Worm (Caenorhabditis elegans) whole organism, L4 larva: ENCODE results near the gene hot-4.

Source experiments
- F37D6.2 ChIP-seq: sonication (generic microtip); optimal IDR thresholded peaks from 2 replicates; lab custom pipeline; 2016; ENCODE audit warnings: mild to moderate bottlenecking, missing genetic modification characterization, missing compliant biosample characterization
- F44E2.7 ChIP-seq: fragments of 200-800 bp; sonication (Bioruptor generic); IDR thresholded peaks from 2 replicates; pipeline ENCODE4 v2.1.2; 2022; ENCODE audit warnings: missing genetic modification characterization, missing compliant biosample characterization
- F49E8.2 ChIP-seq: sonication (generic microtip); optimal IDR thresholded peaks from 2 replicates; lab custom pipeline; 2016; ENCODE audit warnings: missing compliant biosample characterization, mild to moderate bottlenecking, missing genetic modification characterization, borderline replicate concordance
- T20F7.1 ChIP-seq: fragments of 200-800 bp; sonication (Bioruptor generic); optimal IDR thresholded peaks from 2 replicates; lab custom pipeline; 2018; ENCODE audit warnings: mild to moderate bottlenecking, missing genetic modification characterization, missing compliant biosample characterization
- T26A8.4 ChIP-seq: fragments of 200-800 bp; sonication (Bioruptor generic); IDR thresholded peaks from 2 replicates; pipeline ENCODE4 v1.3.6; 2022; ENCODE audit warnings: missing genetic modification characterization, missing compliant biosample characterization
- ZK337.2 ChIP-seq: fragments of 200-800 bp; sonication (Bioruptor generic); IDR thresholded peaks from 2 replicates; pipeline ENCODE4 v1.3.6; 2022; ENCODE audit warnings: missing genetic modification reagents, missing genetic modification characterization, missing compliant biosample characterization
- aha-1 ChIP-seq: fragments of 150-350 bp; peaks from one replicate; lab custom pipeline; 2014; ENCODE audit warnings: missing biosample characterization, missing genetic modification characterization
- ama-1 ChIP-seq: fragments of 150-350 bp; optimal IDR thresholded peaks from 2 replicates; lab custom pipeline; 2014; ENCODE audit warnings: inconsistent platforms, mixed read lengths
- ceh-20 ChIP-seq: fragments of 200-800 bp; sonication (Bioruptor generic); IDR thresholded peaks from 2 replicates; pipeline ENCODE4 v1.3.6; 2022; ENCODE audit warnings: missing genetic modification reagents, missing genetic modification characterization, missing compliant biosample characterization
- ceh-62 ChIP-seq: sonication (generic microtip); optimal IDR thresholded peaks from 2 replicates; lab custom pipeline; 2017; ENCODE audit warnings: missing biosample characterization, missing genetic modification characterization
- ces-1 ChIP-seq: fragments of 150-350 bp; sonication (generic microtip); optimal IDR thresholded peaks from 4 replicates; lab custom pipeline; 2014; ENCODE audit warnings: missing biosample characterization, missing genetic modification reagents, missing genetic modification characterization
- cey-2 ChIP-seq: sonication (generic microtip); optimal IDR thresholded peaks from 3 replicates; lab custom pipeline; 2017; ENCODE audit warnings: missing genetic modification characterization, mild to moderate bottlenecking, missing compliant biosample characterization, antibody characterized with exemption, borderline replicate concordance; ENCODE audit not compliant: insufficient read depth
- ctbp-1 ChIP-seq: fragments of 200-800 bp; sonication (Bioruptor generic); IDR thresholded peaks from 2 replicates; pipeline ENCODE4 v1.3.6; 2022; ENCODE audit warnings: missing genetic modification reagents, missing genetic modification characterization, missing compliant biosample characterization
- daf-12 ChIP-seq: fragments of 150-350 bp; optimal IDR thresholded peaks from 2 replicates; lab custom pipeline; 2014; ENCODE audit warnings: missing biosample characterization, missing genetic modification reagents, missing genetic modification characterization
- daf-16 ChIP-seq, 3 experiments: sonication (generic microtip); optimal IDR thresholded peaks; 2 replicates each; lab custom pipeline; 2016 to 2017; ENCODE audit warnings: missing genetic modification characterization in 3 of 3, missing genetic modification reagents in 3 of 3, mild to moderate bottlenecking in 2 of 3, missing compliant biosample characterization in 2 of 3, missing biosample characterization in 1 of 3, moderate library complexity in 1 of 3
- daf-8 ChIP-seq: fragments of 200-800 bp; sonication (Bioruptor generic); IDR thresholded peaks from 2 replicates; pipeline ENCODE4 v1.3.6; 2022; ENCODE audit warnings: missing genetic modification characterization, missing compliant biosample characterization
- dmd-6 ChIP-seq: fragments of 200-800 bp; sonication (Bioruptor generic); IDR thresholded peaks from 2 replicates; pipeline ENCODE4 v1.3.6; 2022; ENCODE audit warnings: missing genetic modification reagents, missing genetic modification characterization, missing compliant biosample characterization
- dmd-8 ChIP-seq: fragments of 200-800 bp; sonication (Bioruptor generic); IDR thresholded peaks from 2 replicates; pipeline ENCODE4 v1.3.6; 2022; ENCODE audit warnings: missing genetic modification characterization, missing compliant biosample characterization
- dmd-9 ChIP-seq: fragments of 200-800 bp; sonication (Bioruptor generic); IDR thresholded peaks from 2 replicates; pipeline ENCODE4 v1.3.6; 2022; ENCODE audit warnings: missing genetic modification reagents, missing genetic modification characterization, missing compliant biosample characterization
- dpl-1 ChIP-seq: fragments of 150-350 bp; optimal IDR thresholded peaks from 2 replicates; lab custom pipeline; 2014; ENCODE audit warnings: missing biosample characterization, missing genetic modification reagents, missing genetic modification characterization
- duxl-1 ChIP-seq: sonication (generic microtip); optimal IDR thresholded peaks from 2 replicates; lab custom pipeline; 2016; ENCODE audit warnings: mild to moderate bottlenecking, missing genetic modification characterization, moderate library complexity, missing compliant biosample characterization; ENCODE audit not compliant: poor library complexity
- dve-1 ChIP-seq: sonication (generic microtip); optimal IDR thresholded peaks from 2 replicates; lab custom pipeline; 2017; ENCODE audit warnings: antibody characterized with exemption, mild to moderate bottlenecking, missing genetic modification characterization, missing compliant biosample characterization; ENCODE audit not compliant: insufficient read depth
- hif-1 ChIP-seq, 2 experiments: sonication (generic microtip); optimal IDR thresholded peaks; 2 replicates each; lab custom pipeline; 2016 to 2017; ENCODE audit warnings: missing compliant biosample characterization in 2 of 2, missing genetic modification characterization in 2 of 2, missing genetic modification reagents in 2 of 2, missing genotype in 2 of 2, mild to moderate bottlenecking in 1 of 2
- hlh-11 ChIP-seq: fragments of 200-800 bp; sonication (Bioruptor generic); optimal IDR thresholded peaks from 2 replicates; lab custom pipeline; 2018; ENCODE audit warnings: mild to moderate bottlenecking, missing genetic modification characterization, missing compliant biosample characterization
- hlh-30 ChIP-seq: sonication (generic microtip); optimal IDR thresholded peaks from 2 replicates; lab custom pipeline; 2017; ENCODE audit warnings: antibody characterized with exemption, mild to moderate bottlenecking, missing genetic modification characterization, missing compliant biosample characterization; ENCODE audit not compliant: insufficient read depth
- hmg-1.1 ChIP-seq: fragments of 200-800 bp; sonication (Bioruptor generic); IDR thresholded peaks from 2 replicates; pipeline ENCODE4 v1.3.6; 2022; ENCODE audit warnings: missing genetic modification reagents, missing genetic modification characterization, missing compliant biosample characterization
- jun-1 ChIP-seq: fragments of 150-350 bp; optimal IDR thresholded peaks from 2 replicates; lab custom pipeline; 2014; ENCODE audit warnings: missing biosample characterization, missing genetic modification reagents, missing genetic modification characterization
- lin-13 ChIP-seq: fragments of 150-350 bp; optimal IDR thresholded peaks from 2 replicates; lab custom pipeline; 2014; ENCODE audit warnings: missing biosample characterization, missing genetic modification reagents, missing genetic modification characterization
- lin-15B ChIP-seq: fragments of 150-350 bp; sonication (generic microtip); optimal IDR thresholded peaks from 3 replicates; lab custom pipeline; 2014; ENCODE audit warnings: missing biosample characterization, missing genetic modification characterization
- lsy-2 ChIP-seq, 2 experiments: fragments of 150-350 bp in 1 of 2; sonication (generic microtip) in 1 of 2; optimal IDR thresholded peaks; 2 replicates each; lab custom pipeline; 2014 to 2017; ENCODE audit warnings: missing biosample characterization in 2 of 2, missing genetic modification characterization in 2 of 2
- mep-1 ChIP-seq: fragments of 150-350 bp; sonication (generic microtip); optimal IDR thresholded peaks from 3 replicates; lab custom pipeline; 2014; ENCODE audit warnings: missing biosample characterization, missing genetic modification characterization
- mes-2 ChIP-seq: sonication (generic microtip); optimal IDR thresholded peaks from 2 replicates; lab custom pipeline; 2016; ENCODE audit warnings: missing genotype, mild to moderate bottlenecking, missing genetic modification characterization, missing compliant biosample characterization; ENCODE audit not compliant: poor library complexity, severe bottlenecking
- nhr-102 ChIP-seq: sonication (generic microtip); optimal IDR thresholded peaks from 2 replicates; lab custom pipeline; 2016; ENCODE audit warnings: mild to moderate bottlenecking, missing genetic modification characterization, moderate library complexity, missing compliant biosample characterization
- nhr-11 ChIP-seq: fragments of 150-350 bp; optimal IDR thresholded peaks from 2 replicates; lab custom pipeline; 2014; ENCODE audit warnings: missing biosample characterization, missing genetic modification characterization
- nhr-42 ChIP-seq: fragments of 200-800 bp; sonication (Bioruptor generic); IDR thresholded peaks from 2 replicates; pipeline ENCODE4 v1.3.6; 2022; ENCODE audit warnings: missing genetic modification characterization, missing compliant biosample characterization
- nhr-77 ChIP-seq: fragments of 150-350 bp; optimal IDR thresholded peaks from 2 replicates; lab custom pipeline; 2014; ENCODE audit warnings: missing biosample characterization, missing genetic modification characterization
- pha-4 ChIP-seq, 2 experiments: fragments of 150-350 bp in 1 of 2; fragments of 200-800 bp in 1 of 2; sonication (Bioruptor generic) in 1 of 2; IDR thresholded peaks in 1 of 2; optimal IDR thresholded peaks in 1 of 2; 2 replicates each; pipeline versions ENCODE4 v1.3.6 to Lab custom; 2014 to 2022; ENCODE audit warnings: missing genetic modification characterization in 2 of 2, missing genetic modification reagents in 2 of 2, missing biosample characterization in 1 of 2, missing compliant biosample characterization in 1 of 2
- php-3 ChIP-seq: fragments of 200-800 bp; sonication (Bioruptor generic); IDR thresholded peaks from 2 replicates; pipeline ENCODE4 v1.3.6; 2022; ENCODE audit warnings: missing genetic modification reagents, missing genetic modification characterization, missing compliant biosample characterization
- pqm-1 ChIP-seq: sonication (generic microtip); optimal IDR thresholded peaks from 2 replicates; lab custom pipeline; 2017; ENCODE audit warnings: missing biosample characterization, missing genetic modification characterization
- rbr-2 ChIP-seq: sonication (generic microtip); optimal IDR thresholded peaks from 2 replicates; lab custom pipeline; 2016; ENCODE audit warnings: missing genotype, missing genetic modification characterization, missing compliant biosample characterization
- set-16 ChIP-seq: fragments of 200-800 bp; sonication (Bioruptor generic); IDR thresholded peaks from 2 replicates; pipeline ENCODE4 v1.3.6; 2022; ENCODE audit warnings: missing genetic modification reagents, missing genetic modification characterization, missing compliant biosample characterization
- snpc-1.2 ChIP-seq: fragments of 200-800 bp; sonication (Bioruptor generic); IDR thresholded peaks from 2 replicates; pipeline ENCODE4 v1.3.6; 2022; ENCODE audit warnings: missing genetic modification reagents, missing genetic modification characterization, missing compliant biosample characterization
- spr-3 ChIP-seq: fragments of 200-800 bp; sonication (Bioruptor generic); optimal IDR thresholded peaks from 2 replicates; lab custom pipeline; 2018; ENCODE audit warnings: mild to moderate bottlenecking, missing genetic modification characterization, missing compliant biosample characterization
- tra-1 ChIP-seq: fragments of 200-800 bp; sonication (Bioruptor generic); IDR thresholded peaks from 2 replicates; pipeline ENCODE4 v1.3.6; 2022; ENCODE audit warnings: missing genetic modification reagents, missing genetic modification characterization, missing compliant biosample characterization
- unc-62 ChIP-seq, 3 experiments: fragments of 150-350 bp in 1 of 3; sonication (generic microtip); optimal IDR thresholded peaks in 2 of 3; peaks in 1 of 3; 1 replicate in 1 of 3; 2 replicates in 2 of 3; lab custom pipeline; 2014 to 2017; ENCODE audit warnings: missing biosample characterization in 3 of 3, missing genetic modification characterization in 3 of 3, missing genetic modification reagents in 3 of 3, missing genotype in 1 of 3
- zag-1 ChIP-seq: fragments of 150-350 bp; optimal IDR thresholded peaks from 2 replicates; lab custom pipeline; 2014; ENCODE audit warnings: missing biosample characterization, missing genetic modification characterization
- zip-11 ChIP-seq: fragments of 200-800 bp; sonication (Bioruptor generic); IDR thresholded peaks from 2 replicates; pipeline ENCODE4 v1.3.6; 2022; ENCODE audit warnings: missing genetic modification characterization, missing compliant biosample characterization
- ztf-7 ChIP-seq: fragments of 150-350 bp; optimal IDR thresholded peaks from 2 replicates; lab custom pipeline; 2014; ENCODE audit warnings: missing biosample characterization, missing genetic modification characterization

hot-4 gene

ce11 chrIII:6173020-6173597 lies 44.1 kb upstream of the hot-4 start, which contains the start of the genes abcf-3 and F42A10.5:
Gene abcf-3 (plus strand): TSS chrIII:6173403.
Gene F42A10.5 (minus strand): TSS chrIII:6173477.
- peak; percentile 36 for TF ChIP-seq F37D6.2 (tag; lab: Kevin White, UChicago)
- peak; percentile 4 for TF ChIP-seq ztf-7 (tag; lab: Kevin White, UChicago)
- TF ChIP-seq lsy-2 (tag; optimal IDR thresholded peaks at IDR 0.05; lab: Kevin White, UChicago) = peak in 1 of 2 experiments; percentile 84
- 0 out of 2 replicates have a peak, but pooled peaks have one; percentile 29 for TF ChIP-seq hmg-1.1 (GFP tag; lab: Robert Waterston, UW)
- peak; percentile 56 for TF ChIP-seq hlh-11
- peak; percentile 60 for TF ChIP-seq nhr-11 (tag; lab: Kevin White, UChicago)
- no peak for TF ChIP-seq set-16 (GFP tag; lab: Robert Waterston, UW)
- no peak for TF ChIP-seq nhr-42
- TF ChIP-seq T20F7.1 (GFP tag; lab: Kevin White, UChicago) = peak; percentile 63
- peak; percentile 72 for TF ChIP-seq nhr-77 (tag; lab: Kevin White, UChicago)
- TF ChIP-seq hlh-30 (tag; lab: Kevin White, UChicago) = peak; percentile 37
- peak; percentile 29; the same call in 1 of the 2 replicates for TF ChIP-seq T26A8.4 (GFP tag; lab: Robert Waterston, UW)
- no peak for TF ChIP-seq zag-1
- peak; percentile 23 for TF ChIP-seq lin-13 (GFP tag; lab: Kevin White, UChicago)
- no peak for TF ChIP-seq lin-15B (tag; lab: Kevin White, UChicago)
- TF ChIP-seq duxl-1 (tag; lab: Kevin White, UChicago) = peak; percentile 5
- TF ChIP-seq ZK337.2 (GFP tag; lab: Robert Waterston, UW) = no peak
- TF ChIP-seq ceh-20 (GFP tag; lab: Robert Waterston, UW) = no peak
- TF ChIP-seq pqm-1 (tag; lab: Kevin White, UChicago) = no peak
- TF ChIP-seq unc-62 (GFP tag; optimal IDR thresholded peaks at IDR 0.05 in 1 of 2; lab: Kevin White, UChicago) = peak in 1 of 2 experiments; percentile 80
- TF ChIP-seq unc-62 (tag; optimal IDR thresholded peaks at IDR 0.05; lab: Kevin White, UChicago) = no peak
- no peak for TF ChIP-seq ceh-62 (tag; lab: Kevin White, UChicago)
- TF ChIP-seq mes-2 (tag; lab: Kevin White, UChicago) = peak; percentile 79
- peak; percentile 72 for TF ChIP-seq dve-1 (tag; lab: Kevin White, UChicago)
- TF ChIP-seq daf-16 (GFP tag; optimal IDR thresholded peaks at IDR 0.05; lab: Kevin White, UChicago) = no peak
- TF ChIP-seq daf-16 (tag; optimal IDR thresholded peaks at IDR 0.05; lab: Kevin White, UChicago) = peak; percentile 22
- peak; percentile 74 for TF ChIP-seq dpl-1 (GFP tag; lab: Kevin White, UChicago)
- TF ChIP-seq tra-1 (GFP tag; lab: Robert Waterston, UW) = no peak
- TF ChIP-seq nhr-102 (tag; lab: Kevin White, UChicago) = peak; percentile 15
- peak; percentile 71 for TF ChIP-seq mep-1
- no peak for TF ChIP-seq daf-12 (tag; lab: Kevin White, UChicago)
- TF ChIP-seq cey-2 (tag; lab: Kevin White, UChicago) = no peak
- peak; percentile 52 for TF ChIP-seq rbr-2 (tag; lab: Kevin White, UChicago)
- peak; percentile 53 for TF ChIP-seq dmd-6
- TF ChIP-seq hif-1 (tag; optimal IDR thresholded peaks at IDR 0.05; lab: Kevin White, UChicago) = peak in 1 of 2 experiments; percentile 65
- TF ChIP-seq pha-4 (GFP tag; IDR thresholded peaks at IDR 0.05; lab: Robert Waterston, UW) = no peak
- TF ChIP-seq pha-4 (tag; optimal IDR thresholded peaks at IDR 0.05; lab: Kevin White, UChicago) = peak; percentile 30
- no peak for TF ChIP-seq ces-1 (GFP tag; lab: Kevin White, UChicago)

ce11 chrIII:6176172-6176571 lies 41.0 kb upstream of the hot-4 start:
- TF ChIP-seq ctbp-1 (GFP tag; lab: Robert Waterston, UW) = no peak
- no peak for TF ChIP-seq spr-3
- no peak for TF ChIP-seq php-3
- no peak for TF ChIP-seq dmd-8 (GFP tag; lab: Robert Waterston, UW)
- no peak for TF ChIP-seq zip-11
- TF ChIP-seq nhr-77 (tag; lab: Kevin White, UChicago) = no peak
- no peak for TF ChIP-seq dmd-9
- no peak for TF ChIP-seq F49E8.2 (tag; lab: Kevin White, UChicago)
- no peak for TF ChIP-seq jun-1 (tag; lab: Kevin White, UChicago)
- TF ChIP-seq daf-8 (GFP tag; lab: Robert Waterston, UW) = no peak
- TF ChIP-seq F44E2.7 (GFP tag; lab: Robert Waterston, UW) = no peak
- no peak for TF ChIP-seq aha-1 (tag; lab: Kevin White, UChicago)
- TF ChIP-seq pqm-1 (tag; lab: Kevin White, UChicago) = no peak
- no peak for TF ChIP-seq ZK337.2 (GFP tag; lab: Robert Waterston, UW)
- TF ChIP-seq snpc-1.2 (GFP tag; lab: Robert Waterston, UW) = no peak
- no peak for TF ChIP-seq ama-1 (lab: Kevin White, UChicago)
